Worm (Caenorhabditis elegans) whole organism, L1 larva: ENCODE measurements around the gene T28H11.7.

Experiments used
- C16A3.4 ChIP-seq: fragments of 150-350 bp; optimal IDR thresholded peaks from 2 replicates; lab custom pipeline; 2014; ENCODE audit warnings: missing biosample characterization, missing genetic modification characterization
- aha-1 ChIP-seq: fragments of 150-350 bp; optimal IDR thresholded peaks from 2 replicates; lab custom pipeline; 2014; ENCODE audit warnings: missing biosample characterization, missing genetic modification characterization
- ceh-63 ChIP-seq: fragments of 200-800 bp; sonication (Bioruptor generic); optimal IDR thresholded peaks from 2 replicates; lab custom pipeline; 2018; ENCODE audit warnings: mild to moderate bottlenecking, missing genetic modification characterization, missing compliant biosample characterization
- ceh-82 ChIP-seq, 3 experiments: fragments of 150-350 bp in 1 of 3; sonication (generic microtip) in 2 of 3; optimal IDR thresholded peaks; 2 replicates each; lab custom pipeline; 2014 to 2017; ENCODE audit warnings: missing biosample characterization in 3 of 3, missing genetic modification characterization in 3 of 3
- ces-1 ChIP-seq: fragments of 150-350 bp; optimal IDR thresholded peaks from 2 replicates; lab custom pipeline; 2014; ENCODE audit warnings: missing biosample characterization, missing genetic modification reagents, missing genetic modification characterization
- efl-3 ChIP-seq: fragments of 200-800 bp; sonication (Bioruptor generic); optimal IDR thresholded peaks from 2 replicates; lab custom pipeline; 2018; ENCODE audit warnings: mild to moderate bottlenecking, missing genetic modification characterization, missing compliant biosample characterization
- egl-13 ChIP-seq: sonication (generic microtip); optimal IDR thresholded peaks from 2 replicates; lab custom pipeline; 2016; ENCODE audit warnings: missing genotype, missing genetic modification reagents, missing genetic modification characterization, missing compliant biosample characterization
- elt-3 ChIP-seq, 6 experiments: fragments of 150-350 bp in 1 of 6; sonication (generic microtip); optimal IDR thresholded peaks; 2 replicates each; lab custom pipeline; 2017 to 2018; ENCODE audit warnings: missing biosample characterization in 6 of 6, missing genetic modification characterization in 6 of 6, inconsistent platforms in 1 of 6
- fkh-10 ChIP-seq: sonication (generic microtip); optimal IDR thresholded peaks from 2 replicates; lab custom pipeline; 2017; ENCODE audit warnings: missing biosample characterization, missing genetic modification reagents, missing genetic modification characterization
- fkh-4 ChIP-seq: sonication (generic microtip); optimal IDR thresholded peaks from 2 replicates; lab custom pipeline; 2016; ENCODE audit warnings: missing compliant biosample characterization, missing genetic modification characterization, borderline replicate concordance
- lin-14 ChIP-seq: fragments of 200-800 bp; sonication (Bioruptor generic); optimal IDR thresholded peaks from 2 replicates; lab custom pipeline; 2018; ENCODE audit warnings: mild to moderate bottlenecking, missing genetic modification characterization, moderate library complexity, missing compliant biosample characterization
- lin-15B ChIP-seq: fragments of 150-350 bp; sonication (generic microtip); optimal IDR thresholded peaks from 3 replicates; lab custom pipeline; 2014; ENCODE audit warnings: missing biosample characterization, missing genetic modification characterization
- lin-35 ChIP-seq, 2 experiments: fragments of 150-350 bp; optimal IDR thresholded peaks; 2 replicates each; lab custom pipeline; 2014; ENCODE audit warnings: missing biosample characterization in 2 of 2, missing genetic modification characterization in 2 of 2, missing genetic modification reagents in 2 of 2
- mef-2 ChIP-seq: fragments of 150-350 bp; optimal IDR thresholded peaks from 2 replicates; lab custom pipeline; 2014; ENCODE audit warnings: missing biosample characterization, missing genetic modification characterization
- mep-1 ChIP-seq: fragments of 150-350 bp; optimal IDR thresholded peaks from 2 replicates; lab custom pipeline; 2014; ENCODE audit warnings: missing biosample characterization, missing genetic modification characterization
- nhr-20 ChIP-seq: sonication (generic microtip); optimal IDR thresholded peaks from 2 replicates; lab custom pipeline; 2016; ENCODE audit warnings: mild to moderate bottlenecking, missing genetic modification characterization, missing compliant biosample characterization
- nhr-28 ChIP-seq: fragments of 150-350 bp; optimal IDR thresholded peaks from 2 replicates; lab custom pipeline; 2014; ENCODE audit warnings: missing biosample characterization, missing genetic modification characterization
- nhr-85 ChIP-seq: sonication (generic microtip); peaks from one replicate; lab custom pipeline; 2016; ENCODE audit warnings: missing genetic modification characterization, inconsistent platforms, missing compliant biosample characterization
- snpc-4 ChIP-seq: fragments of 150-350 bp; optimal IDR thresholded peaks from 2 replicates; lab custom pipeline; 2014; ENCODE audit warnings: missing biosample characterization, missing genetic modification characterization
- unc-86 ChIP-seq: sonication (generic microtip); optimal IDR thresholded peaks from 2 replicates; lab custom pipeline; 2016; ENCODE audit warnings: missing genetic modification characterization, missing compliant biosample characterization

T28H11.7 gene

DNA sequence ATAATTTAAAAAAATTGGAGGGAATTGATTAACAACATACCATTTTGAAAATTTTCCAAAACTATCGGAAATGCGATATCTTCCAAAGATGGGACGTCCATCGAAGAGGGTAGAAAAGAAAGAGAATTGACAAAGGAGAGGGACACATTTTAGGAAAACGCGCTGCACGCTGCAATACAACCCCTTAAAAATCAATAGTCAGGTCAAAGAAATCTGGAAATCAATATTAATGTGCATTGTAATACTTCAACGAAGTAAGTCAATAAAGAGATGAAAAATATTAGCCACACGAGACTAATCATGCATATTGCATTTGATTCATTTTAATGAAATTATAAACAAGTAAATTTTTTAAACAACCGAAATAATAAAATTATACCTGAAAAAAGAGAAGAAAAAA lies 47.6 kb downstream of the T28H11.7 start, which contains the start of gene Y9C9A.13:
TSS of gene Y9C9A.13 (minus strand) at position 101 of the 400 bp plus-strand sequence.
- TF ChIP-seq ces-1 (GFP tag; lab: Kevin White, UChicago) = no peak
- TF ChIP-seq aha-1 (tag; lab: Kevin White, UChicago) = no peak
- no peak for TF ChIP-seq fkh-4 (tag; lab: Kevin White, UChicago)
- no peak for TF ChIP-seq egl-13
- TF ChIP-seq elt-3 (tag; optimal IDR thresholded peaks at IDR 0.05; lab: Kevin White, UChicago) = no peak
- no peak for TF ChIP-seq lin-35 (GFP tag; optimal IDR thresholded peaks at IDR 0.05; lab: Kevin White, UChicago)
- TF ChIP-seq lin-15B = no peak
- no peak for TF ChIP-seq nhr-28
- no peak for TF ChIP-seq mef-2 (tag; lab: Kevin White, UChicago)
- TF ChIP-seq nhr-85 = no peak
- TF ChIP-seq snpc-4 (tag; lab: Kevin White, UChicago) = no peak
- TF ChIP-seq lin-14 = no peak
- TF ChIP-seq fkh-10 = no peak
- no peak for TF ChIP-seq ceh-63
- TF ChIP-seq efl-3 = no peak
- TF ChIP-seq unc-86 (tag; lab: Kevin White, UChicago) = no peak
- TF ChIP-seq mep-1 (tag; lab: Kevin White, UChicago) = no peak
- no peak for TF ChIP-seq nhr-20
- TF ChIP-seq C16A3.4 (tag; lab: Kevin White, UChicago) = no peak
- no peak for TF ChIP-seq ceh-82 (tag; optimal IDR thresholded peaks at IDR 0.05; lab: Kevin White, UChicago)
